Worm (Caenorhabditis elegans) whole organism, L3 larva: ENCODE results near the gene cpg-24.

Experiments used
- R02D3.7 ChIP-seq: fragments of 150-350 bp; optimal IDR thresholded peaks from 2 replicates; lab custom pipeline; 2014; ENCODE audit warnings: missing biosample characterization, missing genetic modification characterization
- nhr-67 ChIP-seq: fragments of 150-350 bp; optimal IDR thresholded peaks from 2 replicates; lab custom pipeline; 2014; ENCODE audit warnings: missing biosample characterization, missing genetic modification characterization
- unc-62 ChIP-seq: fragments of 150-350 bp; sonication (generic microtip); optimal IDR thresholded peaks from 4 replicates; lab custom pipeline; 2014; ENCODE audit warnings: missing biosample characterization, missing genetic modification reagents, missing genetic modification characterization

DNA sequence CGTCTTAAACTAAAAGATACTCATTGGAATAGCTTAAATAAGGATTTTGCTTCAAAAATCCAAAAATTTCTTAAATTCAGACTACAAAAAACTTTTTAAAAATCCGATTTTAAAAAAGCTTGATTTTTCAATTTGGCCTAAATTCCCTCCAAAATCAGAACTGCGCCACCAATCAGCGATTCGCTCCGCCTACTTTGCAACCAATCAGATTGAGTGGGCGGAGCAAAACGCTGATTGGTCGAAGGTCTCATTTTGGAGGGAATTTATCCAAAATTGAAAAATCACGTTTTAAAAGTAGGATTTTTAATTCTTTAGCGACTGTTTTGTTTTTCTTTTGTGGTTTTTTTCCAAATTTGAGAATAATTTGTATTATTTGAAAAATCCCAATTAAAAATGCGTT, 17.6 kb downstream of the cpg-24 start:
- TF ChIP-seq unc-62 (GFP tag; lab: Kevin White, UChicago) (no peak), R02D3.7 (tag; lab: Kevin White, UChicago) (no peak), nhr-67 (tag; lab: Kevin White, UChicago) (no peak)
